Worm (Caenorhabditis elegans) whole organism, midembryonic: Measurements from ENCODE around the gene ent-2.

Experiments
- T22C8.4 ChIP-seq: fragments of 200-800 bp; sonication (Bioruptor generic); IDR thresholded peaks from 2 replicates; pipeline ENCODE4 v1.3.6; 2022; ENCODE audit warnings: missing genetic modification characterization, missing compliant biosample characterization
- cog-1 ChIP-seq: sonication (generic microtip); optimal IDR thresholded peaks from 2 replicates; lab custom pipeline; 2016; ENCODE audit warnings: missing genetic modification characterization, missing compliant biosample characterization
- klf-2 ChIP-seq: fragments of 200-800 bp; sonication (Bioruptor generic); conservative IDR thresholded peaks from 2 replicates; pipeline ENCODE4 v1.3.6; 2022; ENCODE audit warnings: missing genetic modification reagents, missing genetic modification characterization, missing compliant biosample characterization
- ztf-23 ChIP-seq: fragments of 200-800 bp; sonication (Bioruptor generic); IDR thresholded peaks from 2 replicates; pipeline ENCODE4 v1.3.6; 2022; ENCODE audit warnings: missing genetic modification reagents, missing genetic modification characterization, missing compliant biosample characterization

ce11 chrX:15566640-15567039 is 34.2 kb upstream of the ent-2 start:
- TF ChIP-seq cog-1 (tag; lab: Kevin White, UChicago) (no peak), ztf-23 (GFP tag; lab: Robert Waterston, UW) (0 out of 2 replicates have a peak, but pooled peaks have one; percentile 29), klf-2 (no peak), T22C8.4 (no peak)
